Worm (Caenorhabditis elegans): ENCODE data around the gene bcmo-1.

Gene bcmo-1

ce11 chrII:12799927-12800522 lies 30.5 kb upstream of the bcmo-1 start (continued):
- peak; percentile 26 to 68 (median 49) for TF ChIP-seq lin-35 (GFP tag; optimal IDR thresholded peaks at IDR 0.05)
- TF ChIP-seq snpc-4 (GFP tag; optimal IDR thresholded peaks at IDR 0.05) = no peak
- TF ChIP-seq snpc-4 (tag; optimal IDR thresholded peaks at IDR 0.05) = peak in 2 of 4 experiments; percentile 32 to 47
- peak; percentile 71 for TF ChIP-seq dox-1 (GFP tag; IDR thresholded peaks at IDR 0.05)
- TF ChIP-seq rcor-1 (GFP tag; IDR thresholded peaks at IDR 0.05) = peak; percentile 81
- peak; percentile 38 for TF ChIP-seq tlf-1 (GFP tag; optimal IDR thresholded peaks at IDR 0.05)
- peak; percentile 14 for TF ChIP-seq attf-5 (GFP tag; optimal IDR thresholded peaks at IDR 0.05)
- TF ChIP-seq madf-3 (GFP tag; IDR thresholded peaks at IDR 0.05) = 0 out of 2 replicates have a peak, but pooled peaks have one; percentile 57
- TF ChIP-seq ekl-4 (GFP tag; IDR thresholded peaks at IDR 0.05) = peak; percentile 77
- peak; percentile 50 for TF ChIP-seq snpc-1.3 (tag; optimal IDR thresholded peaks at IDR 0.05; ENCODE audit: insufficient read depth)
- no peak for TF ChIP-seq B0261.1 (tag; optimal IDR thresholded peaks at IDR 0.05)
- peak; percentile 84 for TF ChIP-seq F33H1.4 (GFP tag; IDR thresholded peaks at IDR 0.05)
- TF ChIP-seq ceh-27 (GFP tag; optimal IDR thresholded peaks at IDR 0.05) = no peak
- peak; percentile 7 for TF ChIP-seq lin-40 (tag; optimal IDR thresholded peaks at IDR 0.05)
- no peak for TF ChIP-seq lag-1 (GFP tag; IDR thresholded peaks at IDR 0.05)
- TF ChIP-seq lsl-1 (GFP tag; optimal IDR thresholded peaks at IDR 0.05) = peak; percentile 97
- TF ChIP-seq nfya-1 (tag; optimal IDR thresholded peaks at IDR 0.05; ENCODE audit: borderline replicate concordance, insufficient read depth) = no peak
- no peak for TF ChIP-seq Y53G8AR.9 (GFP tag; conservative IDR thresholded peaks at IDR 0.05)
- no peak for TF ChIP-seq bed-2 (GFP tag; IDR thresholded peaks at IDR 0.05)
- no peak for TF ChIP-seq aptf-2 (GFP tag; conservative IDR thresholded peaks at IDR 0.05)
- no peak for TF ChIP-seq mel-28 (tag; optimal IDR thresholded peaks at IDR 0.05; ENCODE audit: borderline replicate concordance)
- peak; percentile 28 for TF ChIP-seq tbp1 (GFP tag; optimal IDR thresholded peaks at IDR 0.05)
- TF ChIP-seq mcd-1 (GFP tag; IDR thresholded peaks at IDR 0.05) = peak; percentile 97
- TF ChIP-seq Y79H2A.3 (GFP tag; conservative IDR thresholded peaks at IDR 0.05) = no peak
- no peak for TF ChIP-seq fkh-3 (tag; optimal IDR thresholded peaks at IDR 0.05)
- TF ChIP-seq cebp-1 (GFP tag; IDR thresholded peaks at IDR 0.05) = no peak
- TF ChIP-seq cebp-1 (tag; optimal IDR thresholded peaks at IDR 0.05) = peak; percentile 36
- TF ChIP-seq C17E4.6 (GFP tag; IDR thresholded peaks at IDR 0.05) = 0 out of 2 replicates have a peak, but pooled peaks have one; percentile 33
- no peak for TF ChIP-seq chd-7 (tag; optimal IDR thresholded peaks at IDR 0.05)
- 0 out of 2 replicates have a peak, but pooled peaks have one; percentile 57 for TF ChIP-seq attf-3 (GFP tag; conservative IDR thresholded peaks at IDR 0.05)
- peak; percentile 98 for TF ChIP-seq efl-1 (GFP tag; optimal IDR thresholded peaks at IDR 0.05)
- TF ChIP-seq him-1 (tag; optimal IDR thresholded peaks at IDR 0.05) = peak; percentile 66
- TF ChIP-seq madf-8 (GFP tag; conservative IDR thresholded peaks at IDR 0.05) = peak; percentile 91
- no peak for TF ChIP-seq lsy-27 (tag; optimal IDR thresholded peaks at IDR 0.05; ENCODE audit: borderline replicate concordance, insufficient read depth)
- peak; percentile 97 for TF ChIP-seq madf-6 (GFP tag; IDR thresholded peaks at IDR 0.05)
- TF ChIP-seq hmg-1.2 (GFP tag; IDR thresholded peaks at IDR 0.05) = peak; percentile 54
- no peak for TF ChIP-seq F37B4.10 (GFP tag; IDR thresholded peaks at IDR 0.05)
- TF ChIP-seq dpl-1 (GFP tag; optimal IDR thresholded peaks at IDR 0.05) = peak; percentile 92
- no peak for TF ChIP-seq ztf-6 (GFP tag; IDR thresholded peaks at IDR 0.05)
- peak; percentile 75 for TF ChIP-seq snpc-3.4 (tag; optimal IDR thresholded peaks at IDR 0.05)
- no peak for TF ChIP-seq nfya-2 (GFP tag; IDR thresholded peaks at IDR 0.05)
- no peak for TF ChIP-seq mes-4 (tag; optimal IDR thresholded peaks at IDR 0.05)
- TF ChIP-seq F10E7.11 (tag; optimal IDR thresholded peaks at IDR 0.05) = no peak
- TF ChIP-seq ceh-91 (GFP tag; IDR thresholded peaks at IDR 0.05) = peak; percentile 89
- no peak for TF ChIP-seq tbx-9 (tag; optimal IDR thresholded peaks at IDR 0.05; ENCODE audit: borderline replicate concordance)
- no peak for TF ChIP-seq egrh-3 (GFP tag; IDR thresholded peaks at IDR 0.05)
- peak; percentile 90 for TF ChIP-seq D2030.7 (GFP tag; IDR thresholded peaks at IDR 0.05)
